Worm (Caenorhabditis elegans) whole organism, young adult: ENCODE measurements around the gene R07H5.16.

ENCODE experiments used
- B0019.2 ChIP-seq: fragments of 200-800 bp; sonication (Bioruptor generic); conservative IDR thresholded peaks from 2 replicates; pipeline ENCODE4 v1.3.6; 2022; ENCODE audit warnings: missing genetic modification reagents, missing genetic modification characterization, missing compliant biosample characterization
- B0035.1 ChIP-seq: sonication (generic microtip); optimal IDR thresholded peaks from 2 replicates; lab custom pipeline; 2016; ENCODE audit warnings: missing genetic modification characterization, mild to moderate bottlenecking, missing compliant biosample characterization, missing genotype, missing genetic modification reagents
- B0336.3 ChIP-seq: fragments of 200-800 bp; sonication (Bioruptor generic); IDR thresholded peaks from 2 replicates; pipeline ENCODE4 v1.3.6; 2022; ENCODE audit warnings: missing genetic modification characterization, missing compliant biosample characterization
- C17E4.6 ChIP-seq: fragments of 200-800 bp; sonication (Bioruptor generic); IDR thresholded peaks from 2 replicates; pipeline ENCODE4 v1.3.6; 2022; ENCODE audit warnings: missing genetic modification reagents, missing genetic modification characterization, missing compliant biosample characterization
- F22D6.2 ChIP-seq: sonication (generic microtip); optimal IDR thresholded peaks from 2 replicates; lab custom pipeline; 2016; ENCODE audit warnings: mild to moderate bottlenecking, missing genetic modification characterization, missing compliant biosample characterization
- F23B12.7 ChIP-seq: sonication (generic microtip); optimal IDR thresholded peaks from 2 replicates; lab custom pipeline; 2017; ENCODE audit warnings: missing genetic modification characterization, mild to moderate bottlenecking, missing compliant biosample characterization, antibody characterized with exemption, moderate library complexity; ENCODE audit not compliant: insufficient read depth
- F57C9.4 ChIP-seq: sonication (generic microtip); optimal IDR thresholded peaks from 2 replicates; lab custom pipeline; 2017; ENCODE audit warnings: mild to moderate bottlenecking, missing genetic modification characterization, missing compliant biosample characterization
- K11D2.4 ChIP-seq: fragments of 200-800 bp; sonication (Bioruptor generic); IDR thresholded peaks from 2 replicates; pipeline ENCODE4 v1.3.6; 2022; ENCODE audit warnings: missing genetic modification reagents, missing genetic modification characterization, missing compliant biosample characterization
- K12H6.12 ChIP-seq: fragments of 200-800 bp; sonication (Bioruptor generic); optimal IDR thresholded peaks from 2 replicates; lab custom pipeline; 2018; ENCODE audit warnings: mild to moderate bottlenecking, missing genetic modification characterization, missing compliant biosample characterization
- Y53G8AR.9 ChIP-seq: fragments of 200-800 bp; sonication (Bioruptor generic); conservative IDR thresholded peaks from 2 replicates; pipeline ENCODE4 v1.3.6; 2022; ENCODE audit warnings: missing genetic modification reagents, missing genetic modification characterization, missing compliant biosample characterization
- Y56A3A.18 ChIP-seq: fragments of 200-800 bp; sonication (Bioruptor generic); IDR thresholded peaks from 2 replicates; pipeline ENCODE4 v1.3.6; 2022; ENCODE audit warnings: missing genetic modification reagents, missing genetic modification characterization, missing compliant biosample characterization
- ZK185.1 ChIP-seq: sonication (generic microtip); optimal IDR thresholded peaks from 2 replicates; lab custom pipeline; 2016; ENCODE audit warnings: mild to moderate bottlenecking, missing genetic modification characterization, missing compliant biosample characterization; ENCODE audit not compliant: poor library complexity, severe bottlenecking
- aptf-2 ChIP-seq: fragments of 200-800 bp; sonication (Bioruptor generic); conservative IDR thresholded peaks from 2 replicates; pipeline ENCODE4 v1.3.6; 2022; ENCODE audit warnings: missing genetic modification reagents, missing genetic modification characterization, missing compliant biosample characterization
- ceh-100 ChIP-seq: fragments of 200-800 bp; sonication (Bioruptor generic); IDR thresholded peaks from 2 replicates; pipeline ENCODE4 v1.3.6; 2022; ENCODE audit warnings: missing genetic modification reagents, missing genetic modification characterization, missing compliant biosample characterization
- ceh-27 ChIP-seq: fragments of 200-800 bp; sonication (Bioruptor generic); optimal IDR thresholded peaks from 2 replicates; lab custom pipeline; 2018; ENCODE audit warnings: mild to moderate bottlenecking, missing genetic modification characterization, moderate library complexity, missing compliant biosample characterization
- dpff-1 ChIP-seq: sonication (generic microtip); optimal IDR thresholded peaks from 2 replicates; lab custom pipeline; 2017; ENCODE audit warnings: mild to moderate bottlenecking, missing genetic modification characterization, missing compliant biosample characterization
- efl-1 ChIP-seq: fragments of 150-350 bp; optimal IDR thresholded peaks from 2 replicates; lab custom pipeline; 2014; ENCODE audit warnings: missing biosample characterization, missing genetic modification reagents, missing genetic modification characterization
- egl-18 ChIP-seq: fragments of 200-800 bp; sonication (Bioruptor generic); IDR thresholded peaks from 2 replicates; pipeline ENCODE4 v1.3.6; 2022; ENCODE audit warnings: missing genetic modification reagents, missing genetic modification characterization, missing compliant biosample characterization
- ekl-4 ChIP-seq: fragments of 200-800 bp; sonication (Bioruptor generic); IDR thresholded peaks from 2 replicates; pipeline ENCODE4 v1.3.6; 2022; ENCODE audit warnings: missing genetic modification reagents, missing genetic modification characterization, missing compliant biosample characterization
- gei-17 ChIP-seq: fragments of 200-800 bp; sonication (Bioruptor generic); optimal IDR thresholded peaks from 2 replicates; lab custom pipeline; 2018; ENCODE audit warnings: mild to moderate bottlenecking, missing genetic modification characterization, missing compliant biosample characterization
- hmg-1.2 ChIP-seq: fragments of 200-800 bp; sonication (Bioruptor generic); IDR thresholded peaks from 2 replicates; pipeline ENCODE4 v1.3.6; 2022; ENCODE audit warnings: missing genetic modification reagents, missing genetic modification characterization, missing compliant biosample characterization
- hrde-1 ChIP-seq: sonication (generic microtip); optimal IDR thresholded peaks from 2 replicates; lab custom pipeline; 2016; ENCODE audit warnings: missing genetic modification characterization, mild to moderate bottlenecking, missing compliant biosample characterization, moderate library complexity, missing genotype, missing genetic modification reagents, borderline replicate concordance
- let-526 ChIP-seq: fragments of 200-800 bp; sonication (Bioruptor generic); IDR thresholded peaks from 2 replicates; pipeline ENCODE4 v1.3.6; 2022; ENCODE audit warnings: missing genetic modification reagents, missing genetic modification characterization, missing compliant biosample characterization
- let-607 ChIP-seq, 2 experiments: fragments of 200-800 bp in 1 of 2; sonication (Bioruptor generic) in 1 of 2; sonication (generic microtip) in 1 of 2; optimal IDR thresholded peaks; 2 replicates each; lab custom pipeline; 2016 to 2018; ENCODE audit warnings: mild to moderate bottlenecking in 2 of 2, missing compliant biosample characterization in 2 of 2, missing genetic modification characterization in 2 of 2, moderate library complexity in 2 of 2, missing genotype in 1 of 2
- lin-40 ChIP-seq: sonication (generic microtip); optimal IDR thresholded peaks from 2 replicates; lab custom pipeline; 2016; ENCODE audit warnings: missing genetic modification characterization, mild to moderate bottlenecking, missing compliant biosample characterization, missing genotype, missing genetic modification reagents
- lin-54 ChIP-seq: fragments of 200-800 bp; sonication (Bioruptor generic); optimal IDR thresholded peaks from 2 replicates; lab custom pipeline; 2018; ENCODE audit warnings: mild to moderate bottlenecking, missing genetic modification characterization, missing compliant biosample characterization
- madf-10 ChIP-seq: sonication (generic microtip); optimal IDR thresholded peaks from 2 replicates; lab custom pipeline; 2016; ENCODE audit warnings: mild to moderate bottlenecking, missing genetic modification characterization, missing compliant biosample characterization
- madf-3 ChIP-seq: fragments of 200-800 bp; sonication (Bioruptor generic); IDR thresholded peaks from 2 replicates; pipeline ENCODE4 v1.3.6; 2022; ENCODE audit warnings: missing genetic modification reagents, missing genetic modification characterization, missing compliant biosample characterization
- madf-6 ChIP-seq: fragments of 200-800 bp; sonication (Bioruptor generic); IDR thresholded peaks from 2 replicates; pipeline ENCODE4 v1.3.6; 2022; ENCODE audit warnings: missing genetic modification reagents, missing genetic modification characterization, missing compliant biosample characterization
- madf-8 ChIP-seq: fragments of 200-800 bp; sonication (Bioruptor generic); conservative IDR thresholded peaks from 2 replicates; pipeline ENCODE4 v1.3.6; 2022; ENCODE audit warnings: missing genetic modification reagents, missing genetic modification characterization, missing compliant biosample characterization
- nfya-2 ChIP-seq: fragments of 200-800 bp; sonication (Bioruptor generic); IDR thresholded peaks from 2 replicates; pipeline ENCODE4 v1.3.6; 2022; ENCODE audit warnings: missing genetic modification reagents, missing genetic modification characterization, missing compliant biosample characterization
- nhr-179 ChIP-seq: sonication (generic microtip); optimal IDR thresholded peaks from 2 replicates; lab custom pipeline; 2016; ENCODE audit warnings: mild to moderate bottlenecking, missing genetic modification characterization, missing compliant biosample characterization
- nhr-80 ChIP-seq: sonication (generic microtip); optimal IDR thresholded peaks from 2 replicates; lab custom pipeline; 2016; ENCODE audit warnings: missing genetic modification characterization, missing compliant biosample characterization
- pbrm-1 ChIP-seq: fragments of 200-800 bp; sonication (Bioruptor generic); IDR thresholded peaks from 2 replicates; pipeline ENCODE4 v1.3.6; 2022; ENCODE audit warnings: missing genetic modification reagents, missing genetic modification characterization, missing compliant biosample characterization
- pha-4 ChIP-seq: fragments of 150-350 bp; sonication (generic microtip); optimal IDR thresholded peaks from 2 replicates; lab custom pipeline; 2014; ENCODE audit warnings: missing biosample characterization, missing genetic modification reagents, missing genetic modification characterization
- rcor-1 ChIP-seq: fragments of 200-800 bp; sonication (Bioruptor generic); IDR thresholded peaks from 2 replicates; pipeline ENCODE4 v1.3.6; 2022; ENCODE audit warnings: missing genetic modification reagents, missing genetic modification characterization, missing compliant biosample characterization
- repo-1 ChIP-seq: sonication (generic microtip); optimal IDR thresholded peaks from 2 replicates; lab custom pipeline; 2017; ENCODE audit warnings: mild to moderate bottlenecking, missing genetic modification characterization, missing compliant biosample characterization
- unc-130 ChIP-seq: sonication (generic microtip); optimal IDR thresholded peaks from 2 replicates; lab custom pipeline; 2016; ENCODE audit warnings: missing genetic modification reagents, missing genetic modification characterization, missing compliant biosample characterization
- ztf-18 ChIP-seq: sonication (generic microtip); optimal IDR thresholded peaks from 2 replicates; lab custom pipeline; 2016; ENCODE audit warnings: missing genotype, mild to moderate bottlenecking, missing genetic modification characterization, missing compliant biosample characterization
- ztf-25 ChIP-seq: fragments of 200-800 bp; sonication (Bioruptor generic); IDR thresholded peaks from 2 replicates; pipeline ENCODE4 v1.3.6; 2022; ENCODE audit warnings: missing genetic modification reagents, missing genetic modification characterization, missing compliant biosample characterization

R07H5.16 gene

ce11 chrIV:11179123-11179740 is 19.9 kb upstream of the R07H5.16 start, which contains the start of gene cpt-2 (continued):
- 0 out of 2 replicates have a peak, but pooled peaks have one; percentile 35 for TF ChIP-seq ztf-25 (GFP tag; lab: Robert Waterston, UW)
- TF ChIP-seq lin-54 (GFP tag; lab: Kevin White, UChicago) = peak; percentile 86
- TF ChIP-seq K12H6.12 (tag; lab: Kevin White, UChicago) = peak; percentile 51
- TF ChIP-seq nhr-80 (tag; lab: Kevin White, UChicago) = peak; percentile 84
- TF ChIP-seq hmg-1.2 (GFP tag; lab: Robert Waterston, UW) = peak; percentile 65
- TF ChIP-seq aptf-2 (GFP tag; lab: Robert Waterston, UW) = 0 out of 2 replicates have a peak, but pooled peaks have one; percentile 38
- TF ChIP-seq B0336.3 = peak; percentile 76
- peak; percentile 58; the same call in 1 of the 2 replicates for TF ChIP-seq Y56A3A.18
- TF ChIP-seq madf-3 (GFP tag; lab: Robert Waterston, UW) = peak; percentile 90
- peak; percentile 90 for TF ChIP-seq pbrm-1 (GFP tag; lab: Robert Waterston, UW)
- TF ChIP-seq ceh-27 (GFP tag; lab: Kevin White, UChicago) = peak; percentile 68
- peak; percentile 59 for TF ChIP-seq madf-10 (tag; lab: Kevin White, UChicago)
- TF ChIP-seq madf-6 (GFP tag; lab: Robert Waterston, UW) = peak; percentile 82
- TF ChIP-seq lin-40 (tag; lab: Kevin White, UChicago) = peak; percentile 88
- TF ChIP-seq madf-8 (GFP tag; lab: Robert Waterston, UW) = peak; percentile 63
- peak; percentile 95 for TF ChIP-seq rcor-1 (GFP tag; lab: Robert Waterston, UW)
- peak; percentile 54 for TF ChIP-seq B0035.1 (tag; lab: Kevin White, UChicago)
- peak; percentile 80; the same call in 1 of the 2 replicates for TF ChIP-seq egl-18 (GFP tag; lab: Robert Waterston, UW)
- TF ChIP-seq let-607 (tag; optimal IDR thresholded peaks at IDR 0.05; lab: Kevin White, UChicago) = peak; percentile 22 to 65
- peak; percentile 92 for TF ChIP-seq ZK185.1
- TF ChIP-seq unc-130 (GFP tag; lab: Kevin White, UChicago) = peak; percentile 41
- peak; percentile 95 for TF ChIP-seq K11D2.4 (GFP tag; lab: Robert Waterston, UW)
- TF ChIP-seq let-526 (GFP tag; lab: Robert Waterston, UW) = peak; percentile 90

- no peak for TF ChIP-seq F57C9.4 (tag; lab: Kevin White, UChicago)
- no peak for TF ChIP-seq nfya-2
- TF ChIP-seq dpff-1 (tag; lab: Kevin White, UChicago) = no peak
- TF ChIP-seq nhr-179 (tag; lab: Kevin White, UChicago) = no peak
- no peak for TF ChIP-seq ceh-100 (GFP tag; lab: Robert Waterston, UW)
- no peak for TF ChIP-seq ZK185.1
- TF ChIP-seq pha-4 (tag; lab: Kevin White, UChicago) = no peak
- no peak for TF ChIP-seq efl-1
- TF ChIP-seq F23B12.7 (tag; lab: Kevin White, UChicago) = no peak
- no peak for TF ChIP-seq F22D6.2 (tag; lab: Kevin White, UChicago)
- TF ChIP-seq hrde-1 (tag; lab: Kevin White, UChicago) = no peak
- TF ChIP-seq K12H6.12 (tag; lab: Kevin White, UChicago) = no peak
Observed at ce11 chrIV:11180077-11180476, 19.1 kb upstream of the R07H5.16 start.

- TF ChIP-seq gei-17 (GFP tag; lab: Kevin White, UChicago) = peak; percentile 2
- no peak for TF ChIP-seq ztf-18
- 0 out of 2 replicates have a peak, but pooled peaks have one; percentile 31 for TF ChIP-seq Y56A3A.18
- no peak for TF ChIP-seq B0019.2 (GFP tag; lab: Robert Waterston, UW)
- no peak for TF ChIP-seq ZK185.1
- TF ChIP-seq Y53G8AR.9 (GFP tag; lab: Robert Waterston, UW) = peak; percentile 60
- TF ChIP-seq repo-1 (tag; lab: Kevin White, UChicago) = peak; percentile 52
- TF ChIP-seq C17E4.6 (GFP tag; lab: Robert Waterston, UW) = 0 out of 2 replicates have a peak, but pooled peaks have one; percentile 42
- 0 out of 2 replicates have a peak, but pooled peaks have one; percentile 7 for TF ChIP-seq ekl-4 (GFP tag; lab: Robert Waterston, UW)
- TF ChIP-seq B0336.3 = peak; percentile 67
Observed at ce11 chrIV:11183013-11183412, 16.1 kb upstream of the R07H5.16 start, which contains the start of gene prx-14. Gene prx-14, plus strand, starts transcription at chrIV:11183132.
